Fruit fly (Drosophila melanogaster) whole organism, embryonic: ENCODE data around the gene cic.

ENCODE experiments used
- Aef1 ChIP-seq: fragments of 200-800 bp; sonication (Bioruptor generic); IDR thresholded peaks from 3 replicates; pipeline ENCODE4 v1.3.6; 2022; ENCODE audit warnings: missing biosample characterization, missing genetic modification characterization
- Bdp1 ChIP-seq: fragments of 200-800 bp; sonication (Bioruptor generic); optimal IDR thresholded peaks from 3 replicates; lab custom pipeline; 2016; ENCODE audit warnings: missing biosample characterization, missing genetic modification characterization
- Blimp-1 ChIP-seq: fragments of 200-800 bp; sonication (Bioruptor generic); optimal IDR thresholded peaks from 3 replicates; lab custom pipeline; 2018; ENCODE audit warnings: missing biosample characterization, missing genetic modification characterization, mild to moderate bottlenecking, moderate library complexity, missing genetic modification reagents
- CG11504 ChIP-seq: fragments of 200-800 bp; sonication (Bioruptor generic); optimal IDR thresholded peaks from 3 replicates; lab custom pipeline; 2019; ENCODE audit warnings: missing biosample characterization, mild to moderate bottlenecking, missing genetic modification characterization, moderate library complexity
- CG11560 ChIP-seq: fragments of 200-800 bp; sonication (Bioruptor generic); IDR thresholded peaks from 3 replicates; pipeline ENCODE4 v1.3.6; 2022; ENCODE audit warnings: missing biosample characterization, missing genetic modification characterization
- CG11723 ChIP-seq: fragments of 200-800 bp; sonication (Bioruptor generic); optimal IDR thresholded peaks from 2 replicates; lab custom pipeline; 2017; ENCODE audit warnings: missing biosample characterization, mild to moderate bottlenecking, missing genetic modification characterization
- CG12236 ChIP-seq: fragments of 200-800 bp; sonication (Bioruptor generic); optimal IDR thresholded peaks from 2 replicates; lab custom pipeline; 2016; ENCODE audit warnings: missing biosample characterization, missing genetic modification characterization
- CG12659 ChIP-seq: fragments of 200-800 bp; sonication (Bioruptor generic); optimal IDR thresholded peaks from 3 replicates; lab custom pipeline; 2017; ENCODE audit warnings: mild to moderate bottlenecking, missing biosample characterization, missing genetic modification reagents, missing genetic modification characterization
- CG16863 ChIP-seq: fragments of 200-800 bp; sonication (Bioruptor generic); optimal IDR thresholded peaks from 3 replicates; lab custom pipeline; 2016; ENCODE audit warnings: missing biosample characterization, missing genetic modification characterization
- CG17361 ChIP-seq: fragments of 200-800 bp; sonication (Bioruptor generic); IDR thresholded peaks from 3 replicates; pipeline ENCODE4 v1.3.6; 2022; ENCODE audit warnings: missing biosample characterization, missing genetic modification characterization
- CG2202 ChIP-seq: fragments of 200-800 bp; sonication (Bioruptor generic); optimal IDR thresholded peaks from 2 replicates; lab custom pipeline; 2018; ENCODE audit warnings: missing biosample characterization, mild to moderate bottlenecking, missing genetic modification characterization
- CG30403 ChIP-seq: fragments of 200-800 bp; sonication (Bioruptor generic); optimal IDR thresholded peaks from 3 replicates; lab custom pipeline; 2016; ENCODE audit warnings: missing biosample characterization, missing genetic modification characterization
- CG4282 ChIP-seq: fragments of 200-800 bp; sonication (Bioruptor generic); optimal IDR thresholded peaks from 2 replicates; lab custom pipeline; 2016; ENCODE audit warnings: missing biosample characterization, missing genetic modification characterization
- CG5180 ChIP-seq: fragments of 200-800 bp; sonication (Bioruptor generic); optimal IDR thresholded peaks from 3 replicates; lab custom pipeline; 2017; ENCODE audit warnings: missing biosample characterization, missing genetic modification characterization, mild to moderate bottlenecking, moderate library complexity, missing genetic modification reagents
- CG8478 ChIP-seq: fragments of >200 bp; optimal IDR thresholded peaks from 2 replicates; lab custom pipeline; 2018
- CG9797 ChIP-seq: fragments of 200-800 bp; sonication (Bioruptor generic); optimal IDR thresholded peaks from 3 replicates; lab custom pipeline; 2018; ENCODE audit warnings: missing biosample characterization, mild to moderate bottlenecking, missing genetic modification characterization
- CG9876 ChIP-seq: fragments of 200-800 bp; sonication (Bioruptor generic); optimal IDR thresholded peaks from 2 replicates; lab custom pipeline; 2016; ENCODE audit warnings: missing biosample characterization, missing genetic modification characterization
- Doc2 ChIP-seq: fragments of 200-800 bp; sonication (Bioruptor generic); IDR thresholded peaks from 2 replicates; pipeline ENCODE4 v1.3.6; 2022; ENCODE audit warnings: missing biosample characterization, missing genetic modification characterization
- Hey ChIP-seq: fragments of 200-800 bp; sonication (Bioruptor generic); optimal IDR thresholded peaks from 3 replicates; lab custom pipeline; 2018; ENCODE audit warnings: missing biosample characterization, mild to moderate bottlenecking, missing genetic modification characterization
- Lpt ChIP-seq: fragments of >200 bp; optimal IDR thresholded peaks from 2 replicates; lab custom pipeline; 2018; ENCODE audit warnings: missing biosample characterization, missing genetic modification characterization
- MTF-1 ChIP-seq: fragments of 200-800 bp; sonication (Bioruptor generic); optimal IDR thresholded peaks from 2 replicates; lab custom pipeline; 2018; ENCODE audit warnings: missing biosample characterization, mild to moderate bottlenecking, missing genetic modification characterization, borderline replicate concordance
- NK7.1 ChIP-seq: fragments of 200-800 bp; sonication (Bioruptor generic); optimal IDR thresholded peaks from 3 replicates; lab custom pipeline; 2016; ENCODE audit warnings: missing biosample characterization, missing genetic modification characterization
- Neu2 ChIP-seq: fragments of 200-800 bp; sonication (Bioruptor generic); optimal IDR thresholded peaks from 3 replicates; lab custom pipeline; 2016; ENCODE audit warnings: missing biosample characterization, missing genetic modification characterization, borderline replicate concordance
- Nf-YB ChIP-seq: fragments of 200-800 bp; sonication (Bioruptor generic); optimal IDR thresholded peaks from 3 replicates; lab custom pipeline; 2019; ENCODE audit warnings: missing biosample characterization, mild to moderate bottlenecking, missing genetic modification characterization, moderate library complexity
- NfI ChIP-seq: fragments of 200-800 bp; sonication (Bioruptor generic); optimal IDR thresholded peaks from 3 replicates; lab custom pipeline; 2018; ENCODE audit warnings: missing biosample characterization, mild to moderate bottlenecking, missing genetic modification characterization, moderate library complexity
- Ptx1 ChIP-seq: fragments of 200-800 bp; sonication (Bioruptor generic); IDR thresholded peaks from 2 replicates; pipeline ENCODE4 v1.3.6; 2022; ENCODE audit warnings: missing biosample characterization, missing genetic modification characterization
- Rfx ChIP-seq: fragments of 200-800 bp; sonication (Bioruptor generic); IDR thresholded peaks from 2 replicates; pipeline ENCODE4 v1.3.6; 2022; ENCODE audit warnings: missing biosample characterization, missing genetic modification characterization
- Side ChIP-seq: fragments of 200-800 bp; sonication (Bioruptor generic); optimal IDR thresholded peaks from 2 replicates; lab custom pipeline; 2016; ENCODE audit warnings: missing biosample characterization, missing genetic modification characterization
- Six4 ChIP-seq: fragments of 200-800 bp; sonication (Bioruptor generic); optimal IDR thresholded peaks from 2 replicates; lab custom pipeline; 2016; ENCODE audit warnings: missing biosample characterization, missing genetic modification characterization
- Sox100B ChIP-seq: fragments of 200-800 bp; sonication (Bioruptor generic); optimal IDR thresholded peaks from 3 replicates; lab custom pipeline; 2018; ENCODE audit warnings: missing biosample characterization, mild to moderate bottlenecking, missing genetic modification characterization
- Sry-δ ChIP-seq: fragments of 200-800 bp; sonication (Bioruptor generic); optimal IDR thresholded peaks from 2 replicates; lab custom pipeline; 2016; ENCODE audit warnings: missing biosample characterization, missing genetic modification characterization
- Taf1 ChIP-seq: fragments of 200-800 bp; sonication (Bioruptor generic); IDR thresholded peaks from 2 replicates; pipeline ENCODE4 v1.3.6; 2022; ENCODE audit warnings: missing biosample characterization, missing genetic modification characterization
- Trl ChIP-seq, 3 experiments: fragments of >200 bp in 2 of 3; fragments of 200-800 bp in 1 of 3; sonication (Bioruptor generic) in 1 of 3; optimal IDR thresholded peaks; 2 replicates in 1 of 3; 3 replicates in 2 of 3; lab custom pipeline; 2016 to 2017; ENCODE audit warnings: missing biosample characterization in 1 of 3, missing genetic modification characterization in 1 of 3
- Xrp1 ChIP-seq: fragments of 200-800 bp; sonication (Bioruptor generic); IDR thresholded peaks from 2 replicates; pipeline ENCODE4 v1.3.6; 2022; ENCODE audit warnings: missing biosample characterization, missing genetic modification characterization
- ab ChIP-seq: fragments of 200-800 bp; sonication (Bioruptor generic); optimal IDR thresholded peaks from 2 replicates; lab custom pipeline; 2016; ENCODE audit warnings: missing biosample characterization, missing genetic modification characterization
- bigmax ChIP-seq: fragments of 200-800 bp; sonication (Bioruptor generic); optimal IDR thresholded peaks from 2 replicates; lab custom pipeline; 2018; ENCODE audit warnings: missing biosample characterization, mild to moderate bottlenecking, missing genetic modification characterization
- br ChIP-seq: fragments of >200 bp; optimal IDR thresholded peaks from 2 replicates; lab custom pipeline; 2017
- crp ChIP-seq, 2 experiments: fragments of 200-800 bp; sonication (Bioruptor generic); optimal IDR thresholded peaks; 2 replicates in 1 of 2; 3 replicates in 1 of 2; lab custom pipeline; 2017; ENCODE audit warnings: missing biosample characterization in 2 of 2, missing genetic modification characterization in 2 of 2, mild to moderate bottlenecking in 1 of 2, moderate library complexity in 1 of 2
- dan ChIP-seq: fragments of 200-800 bp; sonication (Bioruptor generic); IDR thresholded peaks from 2 replicates; pipeline ENCODE4 v1.3.6; 2022; ENCODE audit warnings: missing biosample characterization, missing genetic modification characterization
- esg ChIP-seq: fragments of 200-800 bp; sonication (Bioruptor generic); conservative IDR thresholded peaks from 2 replicates; pipeline ENCODE4 v1.3.6; 2022; ENCODE audit warnings: missing biosample characterization, missing genetic modification characterization
- eyg ChIP-seq: fragments of 200-800 bp; sonication (Bioruptor generic); optimal IDR thresholded peaks from 3 replicates; lab custom pipeline; 2016; ENCODE audit warnings: missing biosample characterization, missing genetic modification characterization
- lmd ChIP-seq: fragments of 200-800 bp; sonication (Bioruptor generic); IDR thresholded peaks from 2 replicates; pipeline ENCODE4 v1.3.6; 2022; ENCODE audit warnings: missing biosample characterization, missing genetic modification characterization
- maf-S ChIP-seq: fragments of 200-800 bp; sonication (Bioruptor generic); optimal IDR thresholded peaks from 2 replicates; lab custom pipeline; 2016; ENCODE audit warnings: missing biosample characterization, missing genetic modification characterization
- nmo ChIP-seq: fragments of 200-800 bp; sonication (Bioruptor generic); optimal IDR thresholded peaks from 2 replicates; lab custom pipeline; 2018; ENCODE audit warnings: missing biosample characterization, mild to moderate bottlenecking, missing genetic modification characterization, moderate library complexity
- peb ChIP-seq: fragments of 200-800 bp; sonication (Bioruptor generic); IDR thresholded peaks from 2 replicates; pipeline ENCODE4 v1.3.6; 2022; ENCODE audit warnings: missing biosample characterization, missing genetic modification characterization
- phol ChIP-seq: fragments of 200-800 bp; sonication (Bioruptor generic); optimal IDR thresholded peaks from 3 replicates; lab custom pipeline; 2018; ENCODE audit warnings: missing biosample characterization, mild to moderate bottlenecking, missing genetic modification characterization, moderate library complexity
- run ChIP-seq: fragments of 200-800 bp; sonication (Bioruptor generic); optimal IDR thresholded peaks from 3 replicates; lab custom pipeline; 2018; ENCODE audit warnings: missing biosample characterization, mild to moderate bottlenecking, missing genetic modification characterization
- tgo ChIP-seq: fragments of 200-800 bp; sonication (Bioruptor generic); IDR thresholded peaks from 3 replicates; pipeline ENCODE4 v1.3.6; 2022; ENCODE audit warnings: missing biosample characterization, missing genetic modification characterization
- usp ChIP-seq: fragments of >200 bp; optimal IDR thresholded peaks from 2 replicates; lab custom pipeline; 2017; ENCODE audit warnings: missing biosample characterization, missing genetic modification characterization
- zfh1 ChIP-seq: fragments of 200-800 bp; sonication (Bioruptor generic); IDR thresholded peaks from 3 replicates; pipeline ENCODE4 v1.3.6; 2022; ENCODE audit warnings: missing biosample characterization, missing genetic modification characterization

The cic gene

dm6 chr3R:20285678-20286449 is 33.3 kb downstream of the cic start (continued):
- TF ChIP-seq CG12659 (GFP tag; lab: Kevin White, UChicago): peak; percentile 35
- peak; percentile 83 for TF ChIP-seq CG2202 (tag; lab: Kevin White, UChicago)
- peak; percentile 9 for TF ChIP-seq nmo (GFP tag; lab: Kevin White, UChicago)
- TF ChIP-seq CG11504 (tag; lab: Kevin White, UChicago): peak; percentile 66
- peak; percentile 26 for TF ChIP-seq Nf-YB
- TF ChIP-seq zfh1 (GFP tag; lab: Robert Waterston, UW): peak; percentile 48; the same call in 2 of the 3 replicates
- TF ChIP-seq Taf1 (GFP tag; lab: Robert Waterston, UW): no peak
- TF ChIP-seq CG8478 (lab: Kevin White, UChicago): no peak
- peak; percentile 36 for TF ChIP-seq eyg (GFP tag; lab: Kevin White, UChicago)
- TF ChIP-seq CG4282 (GFP tag; lab: Kevin White, UChicago): no peak
- TF ChIP-seq ab: no peak
- no peak for TF ChIP-seq Aef1
- TF ChIP-seq Lpt (GFP tag; lab: Kevin White, UChicago): no peak
- TF ChIP-seq CG11560 (tag; lab: Robert Waterston, UW): no peak
- peak; percentile 39 for TF ChIP-seq Sox100B (GFP tag; lab: Kevin White, UChicago)
- TF ChIP-seq peb (GFP tag; lab: Robert Waterston, UW): 0 out of 2 replicates have a peak, but pooled peaks have one; percentile 6
- no peak for TF ChIP-seq maf-S
- no peak for TF ChIP-seq NfI (GFP tag; lab: Kevin White, UChicago)
- TF ChIP-seq CG12236 (GFP tag; lab: Kevin White, UChicago): peak; percentile 20
- peak; percentile 53 for TF ChIP-seq CG16863 (GFP tag; lab: Kevin White, UChicago)
- TF ChIP-seq Hey (tag; lab: Kevin White, UChicago): peak; percentile 30
- no peak for TF ChIP-seq br
- TF ChIP-seq CG30403 (GFP tag; lab: Kevin White, UChicago): peak; percentile 1
- TF ChIP-seq MTF-1 (GFP tag; lab: Kevin White, UChicago): peak; percentile 32
- peak in 1 of 2 experiments; percentile 25 for TF ChIP-seq crp (GFP tag; optimal IDR thresholded peaks at IDR 0.05; lab: Kevin White, UChicago)
- no peak for TF ChIP-seq Rfx (GFP tag; lab: Robert Waterston, UW)
- TF ChIP-seq Ptx1: peak; percentile 25; the same call in 1 of the 2 replicates
- peak; percentile 58 for TF ChIP-seq CG11723 (GFP tag; lab: Kevin White, UChicago)
- TF ChIP-seq Doc2 (GFP tag; lab: Robert Waterston, UW): no peak
- peak; percentile 44 for TF ChIP-seq lmd (GFP tag; lab: Robert Waterston, UW)
- no peak for TF ChIP-seq Trl (optimal IDR thresholded peaks at IDR 0.05; lab: Kevin White, UChicago)
- TF ChIP-seq Trl (GFP tag; optimal IDR thresholded peaks at IDR 0.05; lab: Kevin White, UChicago): peak; percentile 69
- no peak for TF ChIP-seq Six4 (GFP tag; lab: Kevin White, UChicago)
- no peak for TF ChIP-seq CG17361 (GFP tag; lab: Robert Waterston, UW)
- no peak for TF ChIP-seq esg (GFP tag; lab: Robert Waterston, UW)
- TF ChIP-seq CG5180 (GFP tag; lab: Kevin White, UChicago): peak; percentile 60
- TF ChIP-seq Neu2: no peak
- TF ChIP-seq usp: no peak
- no peak for TF ChIP-seq bigmax (GFP tag; lab: Kevin White, UChicago)
- no peak for TF ChIP-seq tgo (GFP tag; lab: Robert Waterston, UW)
- peak; percentile 30 for TF ChIP-seq CG9797 (GFP tag; lab: Kevin White, UChicago)
- peak; percentile 47 for TF ChIP-seq NK7.1 (GFP tag; lab: Kevin White, UChicago)
- peak; percentile 87 for TF ChIP-seq Blimp-1 (GFP tag; lab: Kevin White, UChicago)
- TF ChIP-seq Bdp1 (GFP tag; lab: Kevin White, UChicago): peak; percentile 61
- peak; percentile 57 for TF ChIP-seq Side (GFP tag; lab: Kevin White, UChicago)
- peak; percentile 75 for TF ChIP-seq Xrp1 (GFP tag; lab: Robert Waterston, UW)
- TF ChIP-seq phol: peak; percentile 26
- TF ChIP-seq dan: no peak
- TF ChIP-seq Sry-δ (GFP tag; lab: Kevin White, UChicago): no peak
- TF ChIP-seq run (tag; lab: Kevin White, UChicago): no peak
- peak; percentile 49 for TF ChIP-seq CG9876 (GFP tag; lab: Kevin White, UChicago)
